Worm (Caenorhabditis elegans): ENCODE measurements around the gene T19C4.5.

DNA sequence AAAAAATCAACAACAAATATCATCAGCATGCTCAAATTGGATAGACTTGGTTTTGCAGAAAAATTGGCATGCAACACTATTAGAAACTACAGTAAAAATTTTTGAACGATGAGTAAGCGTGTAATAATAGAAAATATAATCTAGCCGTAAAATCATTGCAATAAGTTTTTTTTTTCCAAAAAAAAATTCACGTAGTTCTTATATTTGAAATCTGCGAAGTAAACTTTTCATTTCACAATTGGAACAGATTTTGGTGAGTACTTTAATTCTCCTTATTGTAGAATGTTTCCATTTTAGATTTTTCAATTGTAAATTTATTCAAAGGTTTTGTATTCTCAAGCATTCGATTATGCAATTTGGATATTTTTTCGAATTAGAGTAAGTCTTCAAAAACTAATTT lies 28.3 kb downstream of the T19C4.5 start, which contains the start of gene K10D6.3:
- TF ChIP-seq tbx-37 (GFP tag; conservative IDR thresholded peaks at IDR 0.05) (no peak), F13C5.2 (tag; optimal IDR thresholded peaks at IDR 0.05) (no peak), ama-1 (optimal IDR thresholded peaks at IDR 0.05) (no peak), pes-1 (GFP tag; IDR thresholded peaks at IDR 0.05) (no peak)

All from whole organism, early embryonic.